Worm (Caenorhabditis elegans): ENCODE measurements around the gene iff-2.

iff-2 gene

DNA sequence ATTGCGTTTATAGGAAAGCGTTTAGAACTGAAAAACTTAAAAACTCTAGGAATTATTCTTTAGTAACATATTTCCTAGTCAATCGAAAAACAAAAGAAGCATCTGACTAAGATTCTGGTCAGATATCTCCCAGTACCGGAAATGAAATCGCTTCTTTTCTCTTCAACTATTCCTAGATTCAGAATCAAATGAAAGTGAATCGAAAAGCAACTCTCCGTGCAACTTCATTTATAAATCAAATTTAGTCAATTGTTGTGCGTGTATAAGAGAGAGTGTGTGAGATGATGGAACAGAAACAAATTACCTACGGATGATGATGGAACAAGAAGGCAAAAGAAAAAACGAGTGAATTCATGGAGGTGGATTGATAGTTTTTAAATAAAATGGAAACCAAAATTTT is 2.0 kb downstream of the iff-2 start (continued):
- no peak for TF ChIP-seq duxl-1 (tag; optimal IDR thresholded peaks at IDR 0.05; ENCODE audit: poor library complexity)
- no peak for TF ChIP-seq nhr-42 (GFP tag; IDR thresholded peaks at IDR 0.05)
- no peak for TF ChIP-seq cey-2 (tag; optimal IDR thresholded peaks at IDR 0.05; ENCODE audit: borderline replicate concordance, insufficient read depth)
- TF ChIP-seq Y5F2A.4 (GFP tag; optimal IDR thresholded peaks at IDR 0.05): no peak
- TF ChIP-seq pha-4 (GFP tag; IDR thresholded peaks at IDR 0.05): no peak
- TF ChIP-seq pha-4 (tag; optimal IDR thresholded peaks at IDR 0.05): no peak

DNA sequence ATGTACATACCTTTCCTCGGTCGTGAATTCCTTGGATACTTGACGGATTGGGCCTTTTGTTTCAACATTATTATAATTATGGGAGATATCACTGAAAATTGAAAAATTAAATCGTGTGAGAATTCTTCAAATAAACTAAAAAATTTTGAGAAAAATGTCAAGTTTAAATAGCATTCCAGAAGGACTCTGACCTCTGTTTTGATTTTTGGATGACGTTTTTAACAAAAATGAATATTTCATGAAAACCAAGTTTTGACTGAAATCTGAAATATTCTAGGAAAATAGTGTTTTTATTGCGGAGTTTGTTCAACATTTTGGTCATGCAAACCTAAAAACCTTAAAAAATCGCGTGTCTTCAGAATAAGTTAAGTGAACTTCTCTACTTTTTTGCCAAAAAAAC is 5.0 kb downstream of the iff-2 start, which contains the start of gene glb-27:
TSS of gene glb-27 (minus strand) at position 101 of the 400 bp plus-strand sequence.
- TF ChIP-seq unc-130 (GFP tag; optimal IDR thresholded peaks at IDR 0.05) (no peak), R02D3.7 (tag; optimal IDR thresholded peaks at IDR 0.05) (no peak), F10B5.3 (tag; optimal IDR thresholded peaks at IDR 0.05) (no peak), ceh-32 (tag; optimal IDR thresholded peaks at IDR 0.05; ENCODE audit: poor library complexity) (no peak), saeg-2 (GFP tag; IDR thresholded peaks at IDR 0.05) (no peak), php-3 (GFP tag; IDR thresholded peaks at IDR 0.05) (no peak), zag-1 (tag; optimal IDR thresholded peaks at IDR 0.05) (no peak), dve-1 (tag; optimal IDR thresholded peaks at IDR 0.05; ENCODE audit: insufficient read depth) (no peak), mdt-29 (GFP tag; IDR thresholded peaks at IDR 0.05) (no peak)

DNA sequence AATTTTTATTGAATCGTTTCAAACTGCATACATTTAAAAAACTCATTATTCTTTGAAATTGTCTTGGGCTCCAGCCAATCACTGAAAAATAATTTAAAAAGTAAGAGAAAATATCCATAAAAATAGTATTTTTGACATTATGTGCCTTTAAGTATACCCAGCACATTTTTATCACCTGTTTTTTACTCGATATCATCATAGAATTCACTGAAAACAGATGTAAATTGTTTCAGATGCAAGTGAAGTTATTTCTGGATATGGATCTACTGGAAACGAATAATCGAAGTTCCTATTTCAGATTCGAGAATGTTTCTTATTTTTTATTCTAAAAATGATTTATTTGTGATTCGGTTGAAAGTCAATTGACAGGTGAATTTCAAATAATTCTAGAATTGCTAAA is 6.6 kb downstream of the iff-2 start:
- TF ChIP-seq daf-19 (GFP tag; conservative IDR thresholded peaks at IDR 0.05): no peak
- TF ChIP-seq madf-5 (GFP tag; IDR thresholded peaks at IDR 0.05): no peak
- TF ChIP-seq nhr-76 (tag; optimal IDR thresholded peaks at IDR 0.05): no peak
- no peak for TF ChIP-seq ceh-28 (tag; optimal IDR thresholded peaks at IDR 0.05)
- no peak for TF ChIP-seq lin-39 (tag; optimal IDR thresholded peaks at IDR 0.05)
- TF ChIP-seq duxl-1 (tag; optimal IDR thresholded peaks at IDR 0.05; ENCODE audit: poor library complexity): no peak
- TF ChIP-seq ama-1 (optimal IDR thresholded peaks at IDR 0.05): no peak

DNA sequence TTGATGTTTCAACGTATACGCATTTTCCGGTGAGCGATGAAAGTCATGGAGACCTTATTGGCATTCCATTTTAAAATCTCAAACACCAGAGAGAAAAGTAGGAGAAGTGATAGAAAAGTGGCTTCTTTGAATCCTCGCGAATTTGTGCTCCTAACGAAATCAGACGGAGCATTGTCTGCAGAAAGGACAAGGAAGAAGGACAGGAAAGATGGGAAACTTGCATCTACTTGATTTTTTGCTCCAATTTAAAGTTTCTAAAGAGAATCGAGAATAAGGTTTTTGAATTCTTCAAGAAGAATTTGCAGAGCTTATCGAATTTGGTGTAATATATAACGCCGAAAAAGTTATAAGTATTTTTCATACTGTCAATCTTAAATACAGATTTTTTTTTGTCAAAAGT is 10.1 kb downstream of the iff-2 start:
- TF ChIP-seq ZK337.2 (GFP tag; IDR thresholded peaks at IDR 0.05) (no peak), dve-1 (tag; optimal IDR thresholded peaks at IDR 0.05; ENCODE audit: insufficient read depth) (no peak), ces-1 (GFP tag; optimal IDR thresholded peaks at IDR 0.05) (peak; percentile 20), fkh-10 (GFP tag; optimal IDR thresholded peaks at IDR 0.05) (peak; percentile 56)

DNA sequence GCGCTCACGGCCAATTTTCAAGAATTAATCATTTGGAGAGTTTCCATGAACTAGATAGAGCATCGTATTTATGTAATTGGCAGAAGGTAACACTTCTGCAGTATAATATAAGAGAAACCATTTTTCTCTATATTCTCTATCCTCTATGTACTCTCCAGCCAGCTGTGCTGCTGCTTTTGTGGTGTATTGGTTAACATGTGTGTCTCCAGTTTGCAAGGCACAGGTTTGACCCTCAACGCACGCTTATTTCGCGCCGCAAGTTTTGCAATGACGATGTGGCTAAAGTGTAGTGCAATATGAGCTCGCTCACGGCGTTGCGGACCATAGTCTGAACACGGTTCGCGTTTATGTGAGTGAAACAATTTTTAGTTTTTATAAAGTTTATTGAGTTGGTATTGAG is 14.2 kb downstream of the iff-2 start:
- no peak for TF ChIP-seq ceh-62 (tag; optimal IDR thresholded peaks at IDR 0.05)
- peak; percentile 81 for TF ChIP-seq duxl-1 (tag; optimal IDR thresholded peaks at IDR 0.05; ENCODE audit: poor library complexity)
- TF ChIP-seq mdl-1 (tag; optimal IDR thresholded peaks at IDR 0.05): peak in 1 of 2 experiments; percentile 52
- TF ChIP-seq ceh-28 (tag; optimal IDR thresholded peaks at IDR 0.05): no peak
- peak; percentile 92 for TF ChIP-seq tra-1 (GFP tag; IDR thresholded peaks at IDR 0.05)
- no peak; the same call in 1 of the 2 replicates for TF ChIP-seq T26A8.4 (GFP tag; IDR thresholded peaks at IDR 0.05)
- TF ChIP-seq php-3 (GFP tag; IDR thresholded peaks at IDR 0.05): no peak; the same call in 1 of the 2 replicates
- TF ChIP-seq hmg-1.1 (GFP tag; IDR thresholded peaks at IDR 0.05): no peak; the same call in none of the 2 replicates
- TF ChIP-seq nhr-237 (tag; optimal IDR thresholded peaks at IDR 0.05): no peak
- TF ChIP-seq nhr-28 (tag; optimal IDR thresholded peaks at IDR 0.05): peak; percentile 54
- TF ChIP-seq daf-8 (GFP tag; IDR thresholded peaks at IDR 0.05): no peak
- TF ChIP-seq nhr-42 (GFP tag; IDR thresholded peaks at IDR 0.05): peak; percentile 88
- TF ChIP-seq hlh-11 (tag; optimal IDR thresholded peaks at IDR 0.05): peak; percentile 72
- TF ChIP-seq lin-15B (tag; optimal IDR thresholded peaks at IDR 0.05): no peak
- TF ChIP-seq Y105C5A.15 (GFP tag; IDR thresholded peaks at IDR 0.05): no peak; the same call in 1 of the 2 replicates
- peak; percentile 72 for TF ChIP-seq zfp-3 (GFP tag; conservative IDR thresholded peaks at IDR 0.05)
- peak; percentile 84 for TF ChIP-seq nhr-6 (tag; optimal IDR thresholded peaks at IDR 0.05)
- peak; percentile 79 for TF ChIP-seq spr-3 (GFP tag; optimal IDR thresholded peaks at IDR 0.05)
- peak in 1 of 2 experiments; percentile 5 for TF ChIP-seq hif-1 (tag; optimal IDR thresholded peaks at IDR 0.05)
- TF ChIP-seq set-16 (GFP tag; IDR thresholded peaks at IDR 0.05): no peak
- TF ChIP-seq pqm-1 (tag; optimal IDR thresholded peaks at IDR 0.05): peak; percentile 6
- TF ChIP-seq vab-7 (GFP tag; IDR thresholded peaks at IDR 0.05): no peak; the same call in none of the 2 replicates
- 0 out of 2 replicates have a peak, but pooled peaks have one; percentile 66 for TF ChIP-seq dmd-9 (GFP tag; IDR thresholded peaks at IDR 0.05)
- 0 out of 2 replicates have a peak, but pooled peaks have one; percentile 61 for TF ChIP-seq tag-97 (GFP tag; IDR thresholded peaks at IDR 0.05)
